Worm (Caenorhabditis elegans): ENCODE results near the gene T01B7.5.
A peak's percentile ranks its signal among the peaks of the same experiment; 100 is the strongest.

The T01B7.5 gene

DNA sequence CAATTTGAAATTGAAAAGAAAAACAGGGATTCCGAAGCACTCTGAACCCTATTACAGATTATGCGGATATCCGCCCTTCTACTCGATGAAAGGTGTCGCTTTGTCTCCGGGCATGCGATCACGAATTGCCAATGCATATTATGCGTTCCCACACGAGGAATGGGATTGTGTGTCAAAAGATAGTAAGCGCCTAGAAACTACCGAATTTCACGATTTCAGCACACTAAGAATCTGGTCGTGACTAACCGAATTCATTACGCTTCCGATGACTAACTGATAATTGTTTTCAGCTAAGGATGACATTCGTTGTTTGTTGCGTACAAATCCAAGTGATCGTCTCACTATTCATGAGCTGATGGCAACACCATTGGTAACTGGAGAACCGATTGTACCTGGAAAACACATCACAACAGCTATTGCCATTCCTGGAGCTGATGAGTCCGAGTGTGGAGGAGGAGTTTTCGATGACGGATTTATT is 29.7 kb downstream of the T01B7.5 start (continued):
- peak; percentile 10; the same call in 1 of the 2 replicates for TF ChIP-seq dmd-6 (GFP tag; IDR thresholded peaks at IDR 0.05)
- TF ChIP-seq attf-4 (tag; optimal IDR thresholded peaks at IDR 0.05) = no peak
- TF ChIP-seq hif-1 (tag; optimal IDR thresholded peaks at IDR 0.05) = peak in 1 of 2 experiments; percentile 13
- no peak for TF ChIP-seq nhr-10 (tag; optimal IDR thresholded peaks at IDR 0.05)
- TF ChIP-seq hlh-11 (tag; optimal IDR thresholded peaks at IDR 0.05) = no peak
- TF ChIP-seq lim-7 (GFP tag; IDR thresholded peaks at IDR 0.05) = peak; percentile 50; the same call in 1 of the 2 replicates
- TF ChIP-seq D1046.2 (GFP tag; IDR thresholded peaks at IDR 0.05) = peak; percentile 28; the same call in 1 of the 2 replicates
- peak; percentile 64 for TF ChIP-seq T26A8.4 (GFP tag; IDR thresholded peaks at IDR 0.05)
- no peak for TF ChIP-seq Y5F2A.4 (GFP tag; optimal IDR thresholded peaks at IDR 0.05)
- no peak for TF ChIP-seq F44E2.7 (GFP tag; IDR thresholded peaks at IDR 0.05)
- peak; percentile 43 for TF ChIP-seq nhr-41 (GFP tag; IDR thresholded peaks at IDR 0.05)
- TF ChIP-seq dmd-9 (GFP tag; IDR thresholded peaks at IDR 0.05) = no peak
- TF ChIP-seq pha-4 (GFP tag; IDR thresholded peaks at IDR 0.05) = no peak
- no peak for TF ChIP-seq pha-4 (tag; optimal IDR thresholded peaks at IDR 0.05)
- no peak for TF ChIP-seq snpc-4 (tag; optimal IDR thresholded peaks at IDR 0.05)
- no peak for TF ChIP-seq lin-13 (GFP tag; optimal IDR thresholded peaks at IDR 0.05)
- TF ChIP-seq unc-62 (GFP tag; optimal IDR thresholded peaks at IDR 0.05 in 1 of 2) = no peak
- no peak for TF ChIP-seq unc-62 (tag; optimal IDR thresholded peaks at IDR 0.05)
- TF ChIP-seq lin-15B (tag; optimal IDR thresholded peaks at IDR 0.05) = no peak
- TF ChIP-seq nhr-25 (tag; optimal IDR thresholded peaks at IDR 0.05; ENCODE audit: borderline replicate concordance, insufficient read depth) = peak; percentile 71
- no peak for TF ChIP-seq R02D3.7 (tag; optimal IDR thresholded peaks at IDR 0.05)
- no peak for TF ChIP-seq nhr-11 (tag; optimal IDR thresholded peaks at IDR 0.05)
- peak; percentile 49; the same call in 1 of the 2 replicates for TF ChIP-seq vab-7 (GFP tag; IDR thresholded peaks at IDR 0.05)
- TF ChIP-seq fos-1 (tag; optimal IDR thresholded peaks at IDR 0.05) = no peak
- TF ChIP-seq duxl-1 (tag; optimal IDR thresholded peaks at IDR 0.05; ENCODE audit: poor library complexity) = peak; percentile 58
- peak; percentile 32 for TF ChIP-seq mes-2 (tag; optimal IDR thresholded peaks at IDR 0.05; ENCODE audit: poor library complexity, severe bottlenecking)
- no peak for TF ChIP-seq nhr-48 (tag; optimal IDR thresholded peaks at IDR 0.05)
- TF ChIP-seq zfp-3 (GFP tag; conservative IDR thresholded peaks at IDR 0.05) = peak; percentile 79; the same call in 1 of the 2 replicates
- no peak for TF ChIP-seq zag-1 (tag; optimal IDR thresholded peaks at IDR 0.05)
- no peak for TF ChIP-seq Y48G9A.11 (GFP tag; IDR thresholded peaks at IDR 0.05)
- peak; percentile 68 for TF ChIP-seq mxl-2 (GFP tag; conservative IDR thresholded peaks at IDR 0.05)
- TF ChIP-seq nhr-111 (GFP tag; optimal IDR thresholded peaks at IDR 0.05) = peak; percentile 77
- TF ChIP-seq daf-8 (GFP tag; IDR thresholded peaks at IDR 0.05) = no peak
- TF ChIP-seq tag-97 (GFP tag; IDR thresholded peaks at IDR 0.05) = no peak

DNA sequence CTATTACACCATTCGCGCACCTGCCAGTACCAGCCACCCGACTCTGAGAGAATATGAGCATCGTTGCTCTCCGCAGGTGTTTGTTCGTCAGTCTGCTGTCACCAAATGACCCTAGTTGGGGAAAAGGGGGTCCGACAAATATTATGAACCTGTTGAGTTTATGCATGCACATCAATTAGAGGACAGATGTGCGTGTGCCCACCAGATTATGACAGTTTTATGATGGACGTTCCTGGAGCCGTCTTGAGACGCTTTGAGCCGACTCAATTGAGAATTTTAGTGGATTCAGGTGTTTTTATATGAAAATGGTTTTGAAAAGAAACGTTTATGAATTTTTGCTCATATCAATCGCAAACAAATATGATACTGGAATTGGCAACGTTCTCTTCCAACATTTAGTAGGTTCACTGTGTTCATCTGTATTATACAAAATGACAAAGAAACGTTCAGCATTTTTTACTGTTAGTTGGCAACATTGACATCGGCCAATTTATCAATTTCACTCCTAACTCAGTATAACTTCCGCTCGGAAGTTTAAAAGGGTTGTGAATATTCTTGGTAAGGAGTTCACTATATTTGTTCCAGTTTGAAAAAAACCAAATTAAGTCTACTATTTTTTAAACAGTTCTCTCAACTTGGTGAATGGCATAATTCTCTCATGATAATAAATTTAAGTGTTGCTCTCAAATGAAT is 30.8 kb downstream of the T01B7.5 start:
- TF ChIP-seq nhr-42 (GFP tag; IDR thresholded peaks at IDR 0.05) (peak; percentile 54), mdt-29 (GFP tag; IDR thresholded peaks at IDR 0.05) (peak; percentile 48; the same call in 1 of the 2 replicates), Y48G9A.11 (GFP tag; IDR thresholded peaks at IDR 0.05) (no peak), T20F7.1 (GFP tag; optimal IDR thresholded peaks at IDR 0.05) (peak; percentile 68), daf-12 (tag; optimal IDR thresholded peaks at IDR 0.05) (no peak), zip-2 (tag; optimal IDR thresholded peaks at IDR 0.05) (no peak), pqm-1 (tag; optimal IDR thresholded peaks at IDR 0.05) (no peak), lir-3 (tag; optimal IDR thresholded peaks at IDR 0.05) (no peak), pha-4 (GFP tag; IDR thresholded peaks at IDR 0.05) (no peak; the same call in 1 of the 2 replicates), pha-4 (tag; optimal IDR thresholded peaks at IDR 0.05) (no peak), dpl-1 (GFP tag; optimal IDR thresholded peaks at IDR 0.05) (no peak), egl-43 (GFP tag; IDR thresholded peaks at IDR 0.05) (0 out of 2 replicates have a peak, but pooled peaks have one; percentile 25), mxl-2 (GFP tag; conservative IDR thresholded peaks at IDR 0.05) (no peak), fos-1 (tag; optimal IDR thresholded peaks at IDR 0.05) (peak; percentile 20), mes-2 (tag; optimal IDR thresholded peaks at IDR 0.05; ENCODE audit: poor library complexity, severe bottlenecking) (peak; percentile 57), dmd-8 (GFP tag; IDR thresholded peaks at IDR 0.05) (no peak), madf-5 (GFP tag; IDR thresholded peaks at IDR 0.05) (peak; percentile 8 to 61; a peak in 2 of 4 replicates), duxl-1 (tag; optimal IDR thresholded peaks at IDR 0.05; ENCODE audit: poor library complexity) (peak; percentile 83), nhr-102 (tag; optimal IDR thresholded peaks at IDR 0.05) (peak; percentile 71), nhr-11 (tag; optimal IDR thresholded peaks at IDR 0.05) (peak; percentile 23), php-3 (GFP tag; IDR thresholded peaks at IDR 0.05) (no peak; the same call in none of the 2 replicates), ceh-82 (tag; optimal IDR thresholded peaks at IDR 0.05) (no peak), D1046.2 (GFP tag; IDR thresholded peaks at IDR 0.05) (peak; percentile 75)
